Fruit fly (Drosophila melanogaster) whole organism, embryonic: ENCODE data around the gene mRpS10.

Source experiments
- Aef1 ChIP-seq: fragments of 200-800 bp; sonication (Bioruptor generic); IDR thresholded peaks from 3 replicates; pipeline ENCODE4 v1.3.6; 2022; ENCODE audit warnings: missing biosample characterization, missing genetic modification characterization
- Asciz ChIP-seq: fragments of 200-800 bp; sonication (Bioruptor generic); optimal IDR thresholded peaks from 2 replicates; lab custom pipeline; 2017; ENCODE audit warnings: missing biosample characterization, mild to moderate bottlenecking, missing genetic modification characterization, missing genetic modification reagents
- BtbVII ChIP-seq: fragments of 200-800 bp; sonication (Bioruptor generic); optimal IDR thresholded peaks from 3 replicates; lab custom pipeline; 2017; ENCODE audit warnings: missing biosample characterization, mild to moderate bottlenecking, missing genetic modification characterization
- CG1024 ChIP-seq: fragments of 200-800 bp; sonication (Bioruptor generic); IDR thresholded peaks from 2 replicates; pipeline ENCODE4 v1.3.6; 2022; ENCODE audit warnings: missing biosample characterization, missing genetic modification characterization
- CG10565 ChIP-seq: fragments of 200-800 bp; sonication (Bioruptor generic); optimal IDR thresholded peaks from 3 replicates; lab custom pipeline; 2016; ENCODE audit warnings: missing biosample characterization, mild to moderate bottlenecking, missing genetic modification characterization
- CG11456 ChIP-seq: fragments of 200-800 bp; sonication (Bioruptor generic); IDR thresholded peaks from 3 replicates; pipeline ENCODE4 v1.3.6; 2022; ENCODE audit warnings: missing biosample characterization, missing genetic modification characterization
- CG11723 ChIP-seq: fragments of 200-800 bp; sonication (Bioruptor generic); optimal IDR thresholded peaks from 2 replicates; lab custom pipeline; 2017; ENCODE audit warnings: missing biosample characterization, mild to moderate bottlenecking, missing genetic modification characterization
- CG12071 ChIP-seq: fragments of 200-800 bp; sonication (Bioruptor generic); optimal IDR thresholded peaks from 3 replicates; lab custom pipeline; 2018; ENCODE audit warnings: missing biosample characterization, mild to moderate bottlenecking, missing genetic modification characterization
- CG12104 ChIP-seq: fragments of 200-800 bp; sonication (Bioruptor generic); optimal IDR thresholded peaks from 3 replicates; lab custom pipeline; 2016; ENCODE audit warnings: missing biosample characterization, missing genetic modification characterization
- CG17361 ChIP-seq: fragments of 200-800 bp; sonication (Bioruptor generic); IDR thresholded peaks from 3 replicates; pipeline ENCODE4 v1.3.6; 2022; ENCODE audit warnings: missing biosample characterization, missing genetic modification characterization
- CG17912 ChIP-seq: fragments of 200-800 bp; sonication (Bioruptor generic); optimal IDR thresholded peaks from 2 replicates; lab custom pipeline; 2018; ENCODE audit warnings: missing biosample characterization, mild to moderate bottlenecking, missing genetic modification characterization
- CG1792 ChIP-seq: fragments of 200-800 bp; sonication (Bioruptor generic); optimal IDR thresholded peaks from 2 replicates; lab custom pipeline; 2016; ENCODE audit warnings: missing biosample characterization, missing genetic modification characterization
- CG32767 ChIP-seq: fragments of 200-800 bp; sonication (Bioruptor generic); IDR thresholded peaks from 2 replicates; pipeline ENCODE4 v1.3.6; 2022; ENCODE audit warnings: missing biosample characterization, missing genetic modification characterization
- CG3281 ChIP-seq: fragments of 200-800 bp; sonication (Bioruptor generic); optimal IDR thresholded peaks from 3 replicates; lab custom pipeline; 2017; ENCODE audit warnings: missing biosample characterization, mild to moderate bottlenecking, missing genetic modification characterization
- CG3838 ChIP-seq: fragments of 200-800 bp; sonication (Bioruptor generic); optimal IDR thresholded peaks from 3 replicates; lab custom pipeline; 2016; ENCODE audit warnings: missing biosample characterization, missing genetic modification characterization
- CG4617 ChIP-seq: fragments of 200-800 bp; sonication (Bioruptor generic); optimal IDR thresholded peaks from 3 replicates; lab custom pipeline; 2016; ENCODE audit warnings: missing biosample characterization, missing genetic modification characterization, borderline replicate concordance
- CG5245 ChIP-seq: fragments of 200-800 bp; sonication (Bioruptor generic); optimal IDR thresholded peaks from 3 replicates; lab custom pipeline; 2016; ENCODE audit warnings: missing biosample characterization, missing genetic modification characterization
- CG6765 ChIP-seq: fragments of 200-800 bp; sonication (Bioruptor generic); optimal IDR thresholded peaks from 3 replicates; lab custom pipeline; 2017; ENCODE audit warnings: missing biosample characterization, mild to moderate bottlenecking, missing genetic modification characterization
- CG6854 ChIP-seq: fragments of 200-800 bp; sonication (Bioruptor generic); optimal IDR thresholded peaks from 3 replicates; lab custom pipeline; 2017; ENCODE audit warnings: missing biosample characterization, mild to moderate bottlenecking, missing genetic modification characterization
- CG7372 ChIP-seq: fragments of 200-800 bp; sonication (Bioruptor generic); IDR thresholded peaks from 2 replicates; pipeline ENCODE4 v1.3.6; 2022; ENCODE audit warnings: missing biosample characterization, missing genetic modification characterization
- CG9932 ChIP-seq: fragments of 200-800 bp; sonication (Bioruptor generic); IDR thresholded peaks from 2 replicates; pipeline ENCODE4 v1.3.6; 2022; ENCODE audit warnings: missing biosample characterization, missing genetic modification characterization
- CHES-1-like ChIP-seq: fragments of 200-800 bp; sonication (Bioruptor generic); optimal IDR thresholded peaks from 2 replicates; lab custom pipeline; 2016; ENCODE audit warnings: missing biosample characterization, missing genetic modification characterization
- D19A ChIP-seq: fragments of 200-800 bp; optimal IDR thresholded peaks from 3 replicates; lab custom pipeline; 2019; ENCODE audit warnings: missing biosample characterization, mild to moderate bottlenecking, missing genetic modification characterization, moderate library complexity
- Dfd ChIP-seq, 2 experiments: fragments of >200 bp; optimal IDR thresholded peaks; 2 replicates each; lab custom pipeline; 2017; ENCODE audit warnings: missing biosample characterization in 2 of 2, missing genetic modification characterization in 2 of 2
- Dll ChIP-seq: fragments of 200-800 bp; sonication (Bioruptor generic); IDR thresholded peaks from 4 replicates; pipeline ENCODE4 v1.3.6; 2022; ENCODE audit warnings: missing biosample characterization, missing genetic modification characterization; ENCODE audit not compliant: partially characterized antibody
- HHEX ChIP-seq: fragments of 200-800 bp; sonication (Bioruptor generic); optimal IDR thresholded peaks from 3 replicates; lab custom pipeline; 2017; ENCODE audit warnings: missing biosample characterization, mild to moderate bottlenecking, missing genetic modification characterization, missing genetic modification reagents
- Lim3 ChIP-seq: fragments of 200-800 bp; sonication (Bioruptor generic); IDR thresholded peaks from 2 replicates; pipeline ENCODE4 v1.3.6; 2022; ENCODE audit warnings: missing biosample characterization, missing genetic modification characterization
- NK7.1 ChIP-seq: fragments of 200-800 bp; sonication (Bioruptor generic); optimal IDR thresholded peaks from 3 replicates; lab custom pipeline; 2016; ENCODE audit warnings: missing biosample characterization, missing genetic modification characterization
- Scr ChIP-seq: fragments of 200-800 bp; sonication (Bioruptor generic); IDR thresholded peaks from 2 replicates; pipeline ENCODE4 v1.3.6; 2022; ENCODE audit warnings: missing biosample characterization, missing genetic modification characterization; ENCODE audit not compliant: partially characterized antibody
- Six4 ChIP-seq: fragments of 200-800 bp; sonication (Bioruptor generic); optimal IDR thresholded peaks from 2 replicates; lab custom pipeline; 2016; ENCODE audit warnings: missing biosample characterization, missing genetic modification characterization
- YL-1 ChIP-seq: fragments of 200-800 bp; sonication (Bioruptor generic); optimal IDR thresholded peaks from 3 replicates; lab custom pipeline; 2017; ENCODE audit warnings: missing biosample characterization, mild to moderate bottlenecking, missing genetic modification characterization
- da ChIP-seq: fragments of 200-800 bp; sonication (Bioruptor generic); optimal IDR thresholded peaks from 2 replicates; lab custom pipeline; 2016; ENCODE audit warnings: missing biosample characterization, missing genetic modification characterization
- fd64A ChIP-seq: fragments of 200-800 bp; sonication (Bioruptor generic); optimal IDR thresholded peaks from 3 replicates; lab custom pipeline; 2018; ENCODE audit warnings: missing biosample characterization, mild to moderate bottlenecking, missing genetic modification characterization
- fu2 ChIP-seq: fragments of 200-800 bp; sonication (Bioruptor generic); optimal IDR thresholded peaks from 2 replicates; lab custom pipeline; 2016; ENCODE audit warnings: missing biosample characterization, missing genetic modification characterization
- gcm2 ChIP-seq: fragments of 200-800 bp; sonication (Bioruptor generic); optimal IDR thresholded peaks from 2 replicates; lab custom pipeline; 2016; ENCODE audit warnings: missing biosample characterization, missing genetic modification characterization
- hth ChIP-seq: fragments of >200 bp; optimal IDR thresholded peaks from 2 replicates; lab custom pipeline; 2017; ENCODE audit warnings: inconsistent platforms
- kah ChIP-seq: fragments of 200-800 bp; sonication (Bioruptor generic); optimal IDR thresholded peaks from 2 replicates; lab custom pipeline; 2018; ENCODE audit warnings: missing biosample characterization, mild to moderate bottlenecking, missing genetic modification characterization
- klu ChIP-seq: fragments of 200-800 bp; sonication (Bioruptor generic); IDR thresholded peaks from 2 replicates; pipeline ENCODE4 v1.3.6; 2022; ENCODE audit warnings: missing biosample characterization, missing genetic modification characterization
- kni ChIP-seq: fragments of 200-800 bp; sonication (Bioruptor generic); optimal IDR thresholded peaks from 3 replicates; lab custom pipeline; 2017; ENCODE audit warnings: mild to moderate bottlenecking, missing biosample characterization, missing genetic modification reagents, missing genetic modification characterization
- lov ChIP-seq, 2 experiments: fragments of 200-800 bp in 1 of 2; fragments of >200 bp in 1 of 2; sonication (Bioruptor generic) in 1 of 2; IDR thresholded peaks in 1 of 2; optimal IDR thresholded peaks in 1 of 2; 2 replicates in 1 of 2; 3 replicates in 1 of 2; pipeline versions ENCODE4 v1.3.6 to Lab custom; 2017 to 2022; ENCODE audit warnings: missing biosample characterization in 1 of 2, missing genetic modification characterization in 1 of 2
- nerfin-2 ChIP-seq: fragments of 200-800 bp; sonication (Bioruptor generic); IDR thresholded peaks from 2 replicates; pipeline ENCODE4 v1.3.6; 2022; ENCODE audit warnings: missing biosample characterization, missing genetic modification characterization; ENCODE audit not compliant: partially characterized antibody
- onecut ChIP-seq: fragments of 200-800 bp; sonication (Bioruptor generic); IDR thresholded peaks from 2 replicates; pipeline ENCODE4 v1.3.6; 2022; ENCODE audit warnings: missing biosample characterization, missing genetic modification characterization
- rib ChIP-seq: fragments of 200-800 bp; sonication (Bioruptor generic); IDR thresholded peaks from 2 replicates; pipeline ENCODE4 v1.3.6; 2022; ENCODE audit warnings: missing biosample characterization, missing genetic modification characterization
- slp2 ChIP-seq: fragments of 200-800 bp; sonication (Bioruptor generic); optimal IDR thresholded peaks from 2 replicates; lab custom pipeline; 2016; ENCODE audit warnings: missing biosample characterization, missing genetic modification characterization
- tin ChIP-seq: fragments of 200-800 bp; sonication (Bioruptor generic); optimal IDR thresholded peaks from 3 replicates; lab custom pipeline; 2016; ENCODE audit warnings: missing biosample characterization, missing genetic modification characterization
- unc-4 ChIP-seq: fragments of 200-800 bp; sonication (Bioruptor generic); IDR thresholded peaks from 2 replicates; pipeline ENCODE4 v1.3.6; 2022; ENCODE audit warnings: missing biosample characterization, missing genetic modification characterization; ENCODE audit not compliant: partially characterized antibody
- vvl ChIP-seq: fragments of 200-800 bp; sonication (Bioruptor generic); IDR thresholded peaks from 2 replicates; pipeline ENCODE4 v1.3.6; 2022; ENCODE audit warnings: missing biosample characterization, missing genetic modification characterization
- zen2 ChIP-seq: fragments of 200-800 bp; sonication (Bioruptor generic); IDR thresholded peaks from 3 replicates; pipeline ENCODE4 v1.3.6; 2022; ENCODE audit warnings: missing biosample characterization, missing genetic modification characterization; ENCODE audit not compliant: partially characterized antibody
- zf30C ChIP-seq: fragments of 200-800 bp; sonication (Bioruptor generic); optimal IDR thresholded peaks from 3 replicates; lab custom pipeline; 2018; ENCODE audit warnings: missing biosample characterization, mild to moderate bottlenecking, missing genetic modification characterization

mRpS10 gene

DNA sequence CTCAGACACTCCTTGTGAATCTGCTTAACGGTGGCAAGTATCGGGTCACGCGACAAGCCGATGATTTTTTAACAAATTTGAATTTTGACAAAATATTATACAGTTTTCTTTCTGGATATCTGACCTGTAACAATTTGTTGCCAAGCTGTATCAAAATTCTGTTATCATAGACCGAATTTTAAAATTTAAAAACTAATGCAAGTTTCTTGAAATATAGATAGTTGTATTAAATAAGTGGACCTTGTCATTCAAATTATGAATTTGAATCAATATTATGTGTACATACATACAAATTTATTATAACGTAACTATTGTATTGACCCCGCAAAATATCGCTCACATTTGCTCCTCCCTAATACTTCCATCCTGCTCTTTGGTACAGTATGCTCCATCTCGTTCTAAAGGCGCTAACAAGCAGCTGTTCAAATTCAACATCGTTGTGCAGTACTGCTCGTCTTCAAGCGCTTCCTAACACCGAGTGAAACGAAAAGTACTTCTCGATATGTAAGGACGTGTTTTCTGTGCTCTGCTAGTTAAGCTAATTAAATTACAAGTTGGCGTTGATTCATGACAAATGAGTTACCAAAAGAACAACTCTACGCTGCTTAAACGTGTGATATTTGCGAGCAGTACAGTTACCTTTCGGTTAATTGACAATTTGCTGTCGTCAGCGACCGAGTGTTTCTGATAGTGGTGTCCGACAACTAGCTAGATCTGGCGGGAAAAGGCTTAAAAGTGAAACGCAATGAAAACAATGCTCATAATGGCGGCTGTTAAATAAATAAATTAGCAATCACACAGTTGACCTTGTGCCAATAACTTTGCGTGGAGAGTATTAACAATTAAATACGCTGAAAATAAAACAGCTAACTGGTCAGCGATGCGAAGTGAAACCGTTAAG lies 33.1 kb upstream of the mRpS10 start, which contains the start of the genes Kpc1 and CG42542:
Gene Kpc1 (minus strand): TSS at position 77 of the 901 bp plus-strand sequence.
Gene CG42542 (plus strand): TSS at position 465 of the 901 bp plus-strand sequence.
- TF ChIP-seq CG5245 (GFP tag; lab: Kevin White, UChicago) (peak; percentile 50), CG10565 (GFP tag; lab: Kevin White, UChicago) (no peak), slp2 (GFP tag; lab: Kevin White, UChicago) (peak; percentile 67), CG12071 (GFP tag; lab: Kevin White, UChicago) (no peak), NK7.1 (GFP tag; lab: Kevin White, UChicago) (peak; percentile 48), CG6854 (GFP tag; lab: Kevin White, UChicago) (no peak), zf30C (GFP tag; lab: Kevin White, UChicago) (no peak), Lim3 (GFP tag; lab: Robert Waterston, UW) (no peak), D19A (tag; lab: Kevin White, UChicago) (no peak), CG1024 (GFP tag; lab: Robert Waterston, UW) (no peak), kni (GFP tag; lab: Kevin White, UChicago) (peak; percentile 39), CG11723 (peak; percentile 56), vvl (GFP tag; lab: Robert Waterston, UW) (peak; percentile 71), HHEX (GFP tag; lab: Kevin White, UChicago) (peak; percentile 6), lov (optimal IDR thresholded peaks at IDR 0.05; lab: Kevin White, UChicago) (no peak), lov (GFP tag; IDR thresholded peaks at IDR 0.05; lab: Robert Waterston, UW) (no peak), CG11456 (GFP tag; lab: Robert Waterston, UW) (peak; percentile 75; the same call in 2 of the 3 replicates), CG3838 (peak; percentile 4), CHES-1-like (GFP tag; lab: Kevin White, UChicago) (peak; percentile 55), BtbVII (peak; percentile 32), CG17912 (GFP tag; lab: Kevin White, UChicago) (peak; percentile 52), onecut (GFP tag; lab: Robert Waterston, UW) (peak; percentile 0), CG4617 (GFP tag; lab: Kevin White, UChicago) (peak; percentile 83), Dfd (GFP tag; optimal IDR thresholded peaks at IDR 0.05; lab: Kevin White, UChicago) (no peak), Aef1 (GFP tag; lab: Robert Waterston, UW) (no peak), Scr (GFP tag; lab: Robert Waterston, UW) (peak; percentile 95), CG3281 (GFP tag; lab: Kevin White, UChicago) (peak; percentile 10), Six4 (GFP tag; lab: Kevin White, UChicago) (peak; percentile 49), gcm2 (GFP tag; lab: Kevin White, UChicago) (peak; percentile 78), tin (GFP tag; lab: Kevin White, UChicago) (peak; percentile 76), nerfin-2 (GFP tag; lab: Robert Waterston, UW) (peak; percentile 70), CG17361 (GFP tag; lab: Robert Waterston, UW) (no peak; the same call in 1 of the 3 replicates), zen2 (peak; percentile 90), CG1792 (GFP tag; lab: Kevin White, UChicago) (peak; percentile 43), CG6765 (GFP tag; lab: Kevin White, UChicago) (peak; percentile 13), klu (GFP tag; lab: Robert Waterston, UW) (no peak), Asciz (no peak), Dll (peak; percentile 96), hth (no peak), kah (no peak), da (GFP tag; lab: Kevin White, UChicago) (peak; percentile 86), CG32767 (GFP tag; lab: Robert Waterston, UW) (peak; percentile 62; the same call in 1 of the 2 replicates), YL-1 (GFP tag; lab: Kevin White, UChicago) (peak; percentile 63), fd64A (GFP tag; lab: Kevin White, UChicago) (no peak), CG12104 (GFP tag; lab: Kevin White, UChicago) (peak; percentile 58), rib (GFP tag; lab: Robert Waterston, UW) (no peak), CG9932 (GFP tag; lab: Robert Waterston, UW) (peak; percentile 91), CG7372 (GFP tag; lab: Robert Waterston, UW) (peak; percentile 44), unc-4 (GFP tag; lab: Robert Waterston, UW) (peak; percentile 92), fu2 (GFP tag; lab: Kevin White, UChicago) (peak; percentile 50)
